Fruit fly (Drosophila melanogaster) whole organism, embryonic: ENCODE results near the gene CG9166.

Experiments
- ATbp ChIP-seq: fragments of 200-800 bp; sonication (Bioruptor generic); optimal IDR thresholded peaks from 2 replicates; lab custom pipeline; 2017; ENCODE audit warnings: missing biosample characterization, mild to moderate bottlenecking, missing genetic modification characterization, missing genetic modification reagents
- Ada2b ChIP-seq: fragments of 200-800 bp; sonication (Bioruptor generic); IDR thresholded peaks from 2 replicates; pipeline ENCODE4 v1.3.6; 2022; ENCODE audit warnings: missing biosample characterization, missing genetic modification characterization
- B-H2 ChIP-seq: fragments of 200-800 bp; sonication (Bioruptor generic); optimal IDR thresholded peaks from 2 replicates; lab custom pipeline; 2018; ENCODE audit warnings: missing biosample characterization, mild to moderate bottlenecking, missing genetic modification characterization
- CG11247 ChIP-seq: fragments of 200-800 bp; sonication (Bioruptor generic); IDR thresholded peaks from 2 replicates; pipeline ENCODE4 v1.3.6; 2022; ENCODE audit warnings: missing biosample characterization, missing genetic modification characterization
- CG12391 ChIP-seq: fragments of 200-800 bp; sonication (Bioruptor generic); optimal IDR thresholded peaks from 3 replicates; lab custom pipeline; 2018; ENCODE audit warnings: missing biosample characterization, mild to moderate bottlenecking, missing genetic modification characterization, moderate library complexity
- CG12659 ChIP-seq: fragments of 200-800 bp; sonication (Bioruptor generic); optimal IDR thresholded peaks from 3 replicates; lab custom pipeline; 2017; ENCODE audit warnings: mild to moderate bottlenecking, missing biosample characterization, missing genetic modification reagents, missing genetic modification characterization
- CG13624 ChIP-seq: fragments of 200-800 bp; sonication (Bioruptor generic); optimal IDR thresholded peaks from 2 replicates; lab custom pipeline; 2016; ENCODE audit warnings: missing biosample characterization, missing genetic modification characterization
- CG14050 ChIP-seq: fragments of 200-800 bp; sonication (Bioruptor generic); IDR thresholded peaks from 3 replicates; pipeline ENCODE4 v1.3.6; 2022; ENCODE audit warnings: missing biosample characterization, missing genetic modification characterization
- CG14860 ChIP-seq: fragments of 200-800 bp; sonication (Bioruptor generic); IDR thresholded peaks from 3 replicates; pipeline ENCODE4 v1.3.6; 2022; ENCODE audit warnings: missing biosample characterization, missing genetic modification characterization; ENCODE audit not compliant: partially characterized antibody
- CG15479 ChIP-seq: fragments of 200-800 bp; sonication (Bioruptor generic); optimal IDR thresholded peaks from 3 replicates; lab custom pipeline; 2019; ENCODE audit warnings: missing biosample characterization, mild to moderate bottlenecking, missing genetic modification characterization, moderate library complexity
- CG1647 ChIP-seq: fragments of 200-800 bp; sonication (Bioruptor generic); optimal IDR thresholded peaks from 3 replicates; lab custom pipeline; 2016; ENCODE audit warnings: missing biosample characterization, missing genetic modification characterization
- CG16863 ChIP-seq: fragments of 200-800 bp; sonication (Bioruptor generic); optimal IDR thresholded peaks from 3 replicates; lab custom pipeline; 2016; ENCODE audit warnings: missing biosample characterization, missing genetic modification characterization
- CG17385 ChIP-seq: fragments of 200-800 bp; sonication (Bioruptor generic); optimal IDR thresholded peaks from 3 replicates; lab custom pipeline; 2018; ENCODE audit warnings: missing biosample characterization, mild to moderate bottlenecking, missing genetic modification characterization
- CG1792 ChIP-seq: fragments of 200-800 bp; sonication (Bioruptor generic); optimal IDR thresholded peaks from 2 replicates; lab custom pipeline; 2016; ENCODE audit warnings: missing biosample characterization, missing genetic modification characterization
- CG18599 ChIP-seq: fragments of 200-800 bp; sonication (Bioruptor generic); optimal IDR thresholded peaks from 3 replicates; lab custom pipeline; 2017; ENCODE audit warnings: missing biosample characterization, missing genetic modification characterization, mild to moderate bottlenecking, moderate library complexity, missing genetic modification reagents
- CG18619 ChIP-seq: fragments of 200-800 bp; sonication (Bioruptor generic); optimal IDR thresholded peaks from 3 replicates; lab custom pipeline; 2017; ENCODE audit warnings: missing biosample characterization, mild to moderate bottlenecking, missing genetic modification characterization
- CG32767 ChIP-seq: fragments of 200-800 bp; sonication (Bioruptor generic); IDR thresholded peaks from 2 replicates; pipeline ENCODE4 v1.3.6; 2022; ENCODE audit warnings: missing biosample characterization, missing genetic modification characterization
- CG34422 ChIP-seq: fragments of 200-800 bp; sonication (Bioruptor generic); IDR thresholded peaks from 3 replicates; pipeline ENCODE4 v1.3.6; 2022; ENCODE audit warnings: missing biosample characterization, missing genetic modification characterization
- CG4328 ChIP-seq: fragments of 200-800 bp; sonication (Bioruptor generic); optimal IDR thresholded peaks from 3 replicates; lab custom pipeline; 2017; ENCODE audit warnings: missing biosample characterization, missing genetic modification reagents, missing genetic modification characterization
- CG4424 ChIP-seq: fragments of 200-800 bp; sonication (Bioruptor generic); optimal IDR thresholded peaks from 3 replicates; lab custom pipeline; 2016; ENCODE audit warnings: missing biosample characterization, missing genetic modification characterization
- CG6683 ChIP-seq: fragments of 200-800 bp; sonication (Bioruptor generic); optimal IDR thresholded peaks from 2 replicates; lab custom pipeline; 2017; ENCODE audit warnings: missing biosample characterization, mild to moderate bottlenecking, missing genetic modification characterization, missing genetic modification reagents
- CG7928 ChIP-seq: fragments of 200-800 bp; sonication (Bioruptor generic); optimal IDR thresholded peaks from 2 replicates; lab custom pipeline; 2017; ENCODE audit warnings: missing biosample characterization, mild to moderate bottlenecking, missing genetic modification characterization
- CG8281 ChIP-seq: fragments of 200-800 bp; sonication (Bioruptor generic); optimal IDR thresholded peaks from 2 replicates; lab custom pipeline; 2018; ENCODE audit warnings: missing biosample characterization, mild to moderate bottlenecking, missing genetic modification characterization, moderate library complexity
- CG9609 ChIP-seq: fragments of 200-800 bp; sonication (Bioruptor generic); optimal IDR thresholded peaks from 3 replicates; lab custom pipeline; 2016; ENCODE audit warnings: missing biosample characterization, missing genetic modification characterization
- CG9797 ChIP-seq: fragments of 200-800 bp; sonication (Bioruptor generic); optimal IDR thresholded peaks from 3 replicates; lab custom pipeline; 2018; ENCODE audit warnings: missing biosample characterization, mild to moderate bottlenecking, missing genetic modification characterization
- Chrac-16 ChIP-seq: fragments of 200-800 bp; sonication (Bioruptor generic); optimal IDR thresholded peaks from 3 replicates; lab custom pipeline; 2016; ENCODE audit warnings: missing biosample characterization, missing genetic modification characterization
- Eip74EF ChIP-seq, 2 experiments: fragments of 200-800 bp in 1 of 2; fragments of >200 bp in 1 of 2; sonication (Bioruptor generic) in 1 of 2; optimal IDR thresholded peaks; 2 replicates each; lab custom pipeline; 2017 to 2019; ENCODE audit warnings: missing biosample characterization in 2 of 2, missing genetic modification characterization in 2 of 2, mild to moderate bottlenecking in 1 of 2, moderate library complexity in 1 of 2
- Elba2 ChIP-seq: fragments of 200-800 bp; sonication (Bioruptor generic); optimal IDR thresholded peaks from 3 replicates; lab custom pipeline; 2016; ENCODE audit warnings: missing biosample characterization, missing genetic modification characterization
- Fer1 ChIP-seq: fragments of 200-800 bp; sonication (Bioruptor generic); optimal IDR thresholded peaks from 2 replicates; lab custom pipeline; 2017; ENCODE audit warnings: missing biosample characterization, mild to moderate bottlenecking, missing genetic modification characterization
- Meics ChIP-seq: fragments of 200-800 bp; sonication (Bioruptor generic); optimal IDR thresholded peaks from 2 replicates; lab custom pipeline; 2017; ENCODE audit warnings: missing biosample characterization, mild to moderate bottlenecking, missing genetic modification characterization
- NK7.1 ChIP-seq: fragments of 200-800 bp; sonication (Bioruptor generic); optimal IDR thresholded peaks from 3 replicates; lab custom pipeline; 2016; ENCODE audit warnings: missing biosample characterization, missing genetic modification characterization
- Opbp ChIP-seq: fragments of 200-800 bp; sonication (Bioruptor generic); IDR thresholded peaks from 3 replicates; pipeline ENCODE4 v1.3.6; 2022; ENCODE audit warnings: missing biosample characterization, missing genetic modification characterization; ENCODE audit not compliant: partially characterized antibody
- PHDP ChIP-seq: fragments of 200-800 bp; sonication (Bioruptor generic); optimal IDR thresholded peaks from 3 replicates; lab custom pipeline; 2018; ENCODE audit warnings: missing biosample characterization, mild to moderate bottlenecking, missing genetic modification characterization, moderate library complexity
- Sin3A ChIP-seq: fragments of >200 bp; optimal IDR thresholded peaks from 2 replicates; lab custom pipeline; 2018
- Six4 ChIP-seq: fragments of 200-800 bp; sonication (Bioruptor generic); optimal IDR thresholded peaks from 2 replicates; lab custom pipeline; 2016; ENCODE audit warnings: missing biosample characterization, missing genetic modification characterization
- Usf ChIP-seq: fragments of 200-800 bp; sonication (Bioruptor generic); optimal IDR thresholded peaks from 2 replicates; lab custom pipeline; 2017; ENCODE audit warnings: missing genotype, missing biosample characterization, missing genetic modification characterization
- Xbp1 ChIP-seq: fragments of 200-800 bp; sonication (Bioruptor generic); optimal IDR thresholded peaks from 3 replicates; lab custom pipeline; 2016; ENCODE audit warnings: missing biosample characterization, mild to moderate bottlenecking, missing genetic modification characterization
- Xrp1 ChIP-seq: fragments of 200-800 bp; sonication (Bioruptor generic); IDR thresholded peaks from 2 replicates; pipeline ENCODE4 v1.3.6; 2022; ENCODE audit warnings: missing biosample characterization, missing genetic modification characterization
- ato ChIP-seq: fragments of 200-800 bp; sonication (Bioruptor generic); IDR thresholded peaks from 2 replicates; pipeline ENCODE4 v1.3.6; 2022; ENCODE audit warnings: missing biosample characterization, missing genetic modification characterization; ENCODE audit not compliant: partially characterized antibody
- az2 ChIP-seq: fragments of 200-800 bp; sonication (Bioruptor generic); optimal IDR thresholded peaks from 3 replicates; lab custom pipeline; 2016; ENCODE audit warnings: missing biosample characterization, missing genetic modification characterization
- crc ChIP-seq: fragments of 200-800 bp; sonication (Bioruptor generic); optimal IDR thresholded peaks from 2 replicates; lab custom pipeline; 2016; ENCODE audit warnings: missing biosample characterization, missing genetic modification characterization
- da ChIP-seq: fragments of 200-800 bp; sonication (Bioruptor generic); optimal IDR thresholded peaks from 2 replicates; lab custom pipeline; 2016; ENCODE audit warnings: missing biosample characterization, missing genetic modification characterization
- dm ChIP-seq: fragments of 200-800 bp; sonication (Bioruptor generic); optimal IDR thresholded peaks from 3 replicates; lab custom pipeline; 2016; ENCODE audit warnings: missing biosample characterization, missing genetic modification characterization
- gfzf ChIP-seq: fragments of 200-800 bp; sonication (Bioruptor generic); optimal IDR thresholded peaks from 2 replicates; lab custom pipeline; 2016; ENCODE audit warnings: missing biosample characterization, mild to moderate bottlenecking, missing genetic modification characterization, moderate library complexity
- mld ChIP-seq: fragments of 200-800 bp; sonication (Bioruptor generic); IDR thresholded peaks from 3 replicates; pipeline ENCODE4 v1.3.6; 2022; ENCODE audit warnings: missing biosample characterization, missing genetic modification characterization; ENCODE audit not compliant: partially characterized antibody
- pnt ChIP-seq: fragments of 200-800 bp; sonication (Bioruptor generic); optimal IDR thresholded peaks from 3 replicates; lab custom pipeline; 2016; ENCODE audit warnings: missing biosample characterization, missing genetic modification characterization
- pzg ChIP-seq: fragments of 200-800 bp; sonication (Bioruptor generic); optimal IDR thresholded peaks from 3 replicates; lab custom pipeline; 2018; ENCODE audit warnings: missing biosample characterization, mild to moderate bottlenecking, missing genetic modification characterization, moderate library complexity
- sens-2 ChIP-seq: fragments of 200-800 bp; sonication (Bioruptor generic); IDR thresholded peaks from 2 replicates; pipeline ENCODE4 v1.3.6; 2022; ENCODE audit warnings: missing biosample characterization, missing genetic modification characterization
- sob ChIP-seq: fragments of 200-800 bp; sonication (Bioruptor generic); IDR thresholded peaks from 2 replicates; pipeline ENCODE4 v1.3.6; 2022; ENCODE audit warnings: missing biosample characterization, missing genetic modification characterization
- wdn ChIP-seq: fragments of 200-800 bp; sonication (Bioruptor generic); IDR thresholded peaks from 2 replicates; pipeline ENCODE4 v1.3.6; 2022; ENCODE audit warnings: missing biosample characterization, missing genetic modification characterization

The CG9166 gene

dm6 chr3L:1342133-1342580 is 8.8 kb upstream of the CG9166 start, which contains the start of gene indra (continued):
- no peak for TF ChIP-seq CG8281 (tag; lab: Kevin White, UChicago)
- TF ChIP-seq mld (GFP tag; lab: Robert Waterston, UW), result 0 out of 3 replicates have a peak, but pooled peaks have one; percentile 53
- TF ChIP-seq NK7.1 (GFP tag; lab: Kevin White, UChicago), result no peak
- no peak for TF ChIP-seq Meics
- no peak for TF ChIP-seq CG7928 (GFP tag; lab: Kevin White, UChicago)
- TF ChIP-seq CG14050 (GFP tag; lab: Robert Waterston, UW), result no peak
- peak; percentile 93 for TF ChIP-seq dm (GFP tag; lab: Kevin White, UChicago)
- peak; percentile 67 for TF ChIP-seq CG12391 (tag; lab: Kevin White, UChicago)
- peak; percentile 29; the same call in 1 of the 2 replicates for TF ChIP-seq Xrp1 (GFP tag; lab: Robert Waterston, UW)
- peak; percentile 79 for TF ChIP-seq CG9797 (GFP tag; lab: Kevin White, UChicago)
- no peak for TF ChIP-seq sens-2
- TF ChIP-seq CG16863, result peak; percentile 20
- peak; percentile 39 for TF ChIP-seq CG15479 (GFP tag; lab: Kevin White, UChicago)
- TF ChIP-seq Chrac-16 (GFP tag; lab: Kevin White, UChicago), result peak; percentile 60
- TF ChIP-seq CG12659, result peak; percentile 81
- peak; percentile 38 for TF ChIP-seq az2
- TF ChIP-seq crc (GFP tag; lab: Kevin White, UChicago), result no peak
- peak; percentile 61 for TF ChIP-seq CG18599
- TF ChIP-seq gfzf, result peak; percentile 79
- no peak for TF ChIP-seq ATbp
- peak; percentile 1 for TF ChIP-seq da (GFP tag; lab: Kevin White, UChicago)
- TF ChIP-seq CG13624, result peak; percentile 76
- TF ChIP-seq PHDP, result peak; percentile 64
- no peak for TF ChIP-seq CG32767
- TF ChIP-seq Fer1 (GFP tag; lab: Kevin White, UChicago), result peak; percentile 44
- TF ChIP-seq CG1647 (GFP tag; lab: Kevin White, UChicago), result peak; percentile 58
- TF ChIP-seq CG9609 (GFP tag; lab: Kevin White, UChicago), result peak; percentile 61
- peak; percentile 81 for TF ChIP-seq Sin3A
- TF ChIP-seq CG4328 (GFP tag; lab: Kevin White, UChicago), result peak; percentile 49
- peak; percentile 68 for TF ChIP-seq Xbp1 (GFP tag; lab: Kevin White, UChicago)
- peak; percentile 46 for TF ChIP-seq CG17385
- 0 out of 2 replicates have a peak, but pooled peaks have one; percentile 33 for TF ChIP-seq sob (GFP tag; lab: Robert Waterston, UW)
- TF ChIP-seq Six4 (GFP tag; lab: Kevin White, UChicago), result peak; percentile 23
- TF ChIP-seq CG34422 (GFP tag; lab: Robert Waterston, UW), result peak; percentile 19; the same call in 1 of the 3 replicates
- no peak for TF ChIP-seq wdn (GFP tag; lab: Robert Waterston, UW)
- peak; percentile 38; the same call in 1 of the 3 replicates for TF ChIP-seq CG14860 (GFP tag; lab: Robert Waterston, UW)
- TF ChIP-seq ato (GFP tag; lab: Robert Waterston, UW), result peak; percentile 45; the same call in 1 of the 2 replicates
- TF ChIP-seq CG18619 (GFP tag; lab: Kevin White, UChicago), result peak; percentile 28
- 0 out of 2 replicates have a peak, but pooled peaks have one; percentile 40 for TF ChIP-seq Ada2b (GFP tag; lab: Robert Waterston, UW)
- peak; percentile 42 for TF ChIP-seq pnt (GFP tag; lab: Kevin White, UChicago)
- no peak for TF ChIP-seq Eip74EF (GFP tag; optimal IDR thresholded peaks at IDR 0.05; lab: Kevin White, UChicago)
- peak; percentile 75 for TF ChIP-seq pzg (GFP tag; lab: Kevin White, UChicago)
- TF ChIP-seq Opbp (GFP tag; lab: Robert Waterston, UW), result peak; percentile 71; the same call in 2 of the 3 replicates
- no peak for TF ChIP-seq B-H2 (GFP tag; lab: Kevin White, UChicago)
- peak; percentile 58 for TF ChIP-seq Elba2
- peak; percentile 62 for TF ChIP-seq CG1792 (GFP tag; lab: Kevin White, UChicago)
- peak; percentile 8 for TF ChIP-seq Usf
- TF ChIP-seq CG6683 (GFP tag; lab: Kevin White, UChicago), result no peak
- peak; percentile 31; the same call in 1 of the 2 replicates for TF ChIP-seq CG11247 (GFP tag; lab: Robert Waterston, UW)
- peak; percentile 6 for TF ChIP-seq CG4424
